Fruit fly (Drosophila melanogaster) whole organism, embryonic: ENCODE measurements around the gene PNPase.

Source experiments
- ATbp ChIP-seq: fragments of 200-800 bp; sonication (Bioruptor generic); optimal IDR thresholded peaks from 2 replicates; lab custom pipeline; 2017; ENCODE audit warnings: missing biosample characterization, mild to moderate bottlenecking, missing genetic modification characterization, missing genetic modification reagents
- Ada2b ChIP-seq: fragments of 200-800 bp; sonication (Bioruptor generic); IDR thresholded peaks from 2 replicates; pipeline ENCODE4 v1.3.6; 2022; ENCODE audit warnings: missing biosample characterization, missing genetic modification characterization
- CG10209 ChIP-seq: fragments of 200-800 bp; sonication (Bioruptor generic); optimal IDR thresholded peaks from 3 replicates; lab custom pipeline; 2017; ENCODE audit warnings: missing biosample characterization, mild to moderate bottlenecking, missing genetic modification characterization, missing genetic modification reagents
- CG10321 ChIP-seq: fragments of 200-800 bp; sonication (Bioruptor generic); IDR thresholded peaks from 2 replicates; pipeline ENCODE4 v1.3.6; 2022; ENCODE audit warnings: missing biosample characterization, missing genetic modification characterization
- CG10366 ChIP-seq: fragments of 200-800 bp; sonication (Bioruptor generic); IDR thresholded peaks from 2 replicates; pipeline ENCODE4 v1.3.6; 2022; ENCODE audit warnings: missing biosample characterization, missing genetic modification characterization
- CG10979 ChIP-seq: fragments of 200-800 bp; sonication (Bioruptor generic); optimal IDR thresholded peaks from 2 replicates; lab custom pipeline; 2018; ENCODE audit warnings: missing biosample characterization, mild to moderate bottlenecking, missing genetic modification characterization, moderate library complexity
- CG11085 ChIP-seq: fragments of 200-800 bp; sonication (Bioruptor generic); IDR thresholded peaks from 2 replicates; pipeline ENCODE4 v1.3.6; 2022; ENCODE audit warnings: missing biosample characterization, missing genetic modification characterization
- CG13624 ChIP-seq: fragments of 200-800 bp; sonication (Bioruptor generic); optimal IDR thresholded peaks from 2 replicates; lab custom pipeline; 2016; ENCODE audit warnings: missing biosample characterization, missing genetic modification characterization
- CG13894 ChIP-seq: fragments of 200-800 bp; sonication (Bioruptor generic); optimal IDR thresholded peaks from 3 replicates; lab custom pipeline; 2018; ENCODE audit warnings: missing biosample characterization, mild to moderate bottlenecking, missing genetic modification characterization, moderate library complexity
- CG14667 ChIP-seq: fragments of 200-800 bp; sonication (Bioruptor generic); IDR thresholded peaks from 2 replicates; pipeline ENCODE4 v1.3.6; 2022; ENCODE audit warnings: missing biosample characterization, missing genetic modification characterization
- CG15269 ChIP-seq: fragments of 200-800 bp; sonication (Bioruptor generic); optimal IDR thresholded peaks from 2 replicates; lab custom pipeline; 2018; ENCODE audit warnings: missing biosample characterization, mild to moderate bottlenecking, missing genetic modification characterization, moderate library complexity
- CG15514 ChIP-seq: fragments of 200-800 bp; sonication (Bioruptor generic); optimal IDR thresholded peaks from 3 replicates; lab custom pipeline; 2017; ENCODE audit warnings: missing biosample characterization, missing genetic modification characterization, mild to moderate bottlenecking, moderate library complexity, missing genetic modification reagents
- CG17385 ChIP-seq: fragments of 200-800 bp; sonication (Bioruptor generic); optimal IDR thresholded peaks from 3 replicates; lab custom pipeline; 2018; ENCODE audit warnings: missing biosample characterization, mild to moderate bottlenecking, missing genetic modification characterization
- CG2889 ChIP-seq: fragments of 200-800 bp; sonication (Bioruptor generic); IDR thresholded peaks from 3 replicates; pipeline ENCODE4 v1.3.6; 2022; ENCODE audit warnings: missing biosample characterization, missing genetic modification characterization
- CG33213 ChIP-seq: fragments of 200-800 bp; sonication (Bioruptor generic); optimal IDR thresholded peaks from 3 replicates; lab custom pipeline; 2016; ENCODE audit warnings: missing biosample characterization, missing genetic modification characterization
- CG33557 ChIP-seq: fragments of 200-800 bp; sonication (Bioruptor generic); optimal IDR thresholded peaks from 2 replicates; lab custom pipeline; 2019; ENCODE audit warnings: missing biosample characterization, mild to moderate bottlenecking, missing genetic modification characterization, moderate library complexity
- CG6654 ChIP-seq: fragments of 200-800 bp; sonication (Bioruptor generic); optimal IDR thresholded peaks from 2 replicates; lab custom pipeline; 2017; ENCODE audit warnings: missing biosample characterization, mild to moderate bottlenecking, missing genetic modification characterization
- CG6765 ChIP-seq: fragments of 200-800 bp; sonication (Bioruptor generic); optimal IDR thresholded peaks from 3 replicates; lab custom pipeline; 2017; ENCODE audit warnings: missing biosample characterization, mild to moderate bottlenecking, missing genetic modification characterization
- CG9876 ChIP-seq: fragments of 200-800 bp; sonication (Bioruptor generic); optimal IDR thresholded peaks from 2 replicates; lab custom pipeline; 2016; ENCODE audit warnings: missing biosample characterization, missing genetic modification characterization
- Dip3 ChIP-seq: fragments of 200-800 bp; sonication (Bioruptor generic); optimal IDR thresholded peaks from 3 replicates; lab custom pipeline; 2016; ENCODE audit warnings: missing biosample characterization, missing genetic modification characterization
- Ets97D ChIP-seq: fragments of 200-800 bp; sonication (Bioruptor generic); optimal IDR thresholded peaks from 3 replicates; lab custom pipeline; 2016; ENCODE audit warnings: missing biosample characterization, missing genetic modification characterization
- GATAe ChIP-seq: fragments of 200-800 bp; sonication (Bioruptor generic); conservative IDR thresholded peaks from 2 replicates; pipeline ENCODE4 v1.3.6; 2022; ENCODE audit warnings: missing biosample characterization, missing genetic modification characterization
- Hey ChIP-seq: fragments of 200-800 bp; sonication (Bioruptor generic); optimal IDR thresholded peaks from 3 replicates; lab custom pipeline; 2018; ENCODE audit warnings: missing biosample characterization, mild to moderate bottlenecking, missing genetic modification characterization
- Hmr ChIP-seq: fragments of 200-800 bp; sonication (Bioruptor generic); optimal IDR thresholded peaks from 3 replicates; lab custom pipeline; 2017; ENCODE audit warnings: mild to moderate bottlenecking, missing biosample characterization, missing genetic modification reagents, missing genetic modification characterization
- Meics ChIP-seq: fragments of 200-800 bp; sonication (Bioruptor generic); optimal IDR thresholded peaks from 2 replicates; lab custom pipeline; 2017; ENCODE audit warnings: missing biosample characterization, mild to moderate bottlenecking, missing genetic modification characterization
- Myb ChIP-seq: fragments of 200-800 bp; sonication (Bioruptor generic); optimal IDR thresholded peaks from 2 replicates; lab custom pipeline; 2016; ENCODE audit warnings: missing biosample characterization, missing genetic modification characterization
- NC2α ChIP-seq: fragments of 200-800 bp; sonication (Bioruptor generic); optimal IDR thresholded peaks from 2 replicates; lab custom pipeline; 2016; ENCODE audit warnings: missing biosample characterization, missing genetic modification characterization
- Nf-YB ChIP-seq: fragments of 200-800 bp; sonication (Bioruptor generic); optimal IDR thresholded peaks from 3 replicates; lab custom pipeline; 2019; ENCODE audit warnings: missing biosample characterization, mild to moderate bottlenecking, missing genetic modification characterization, moderate library complexity
- Pdp1 ChIP-seq, 2 experiments: fragments of 200-800 bp; sonication (Bioruptor generic); optimal IDR thresholded peaks; 3 replicates each; lab custom pipeline; 2016; ENCODE audit warnings: missing biosample characterization in 2 of 2, missing genetic modification characterization in 2 of 2, mild to moderate bottlenecking in 1 of 2, moderate library complexity in 1 of 2
- Poxn ChIP-seq: fragments of 200-800 bp; sonication (Bioruptor generic); IDR thresholded peaks from 2 replicates; pipeline ENCODE4 v1.3.6; 2022; ENCODE audit warnings: missing biosample characterization, missing genetic modification characterization
- Sox102F ChIP-seq: fragments of 200-800 bp; sonication (Bioruptor generic); optimal IDR thresholded peaks from 2 replicates; lab custom pipeline; 2018; ENCODE audit warnings: missing biosample characterization, mild to moderate bottlenecking, missing genetic modification characterization, moderate library complexity
- Sry-δ ChIP-seq: fragments of 200-800 bp; sonication (Bioruptor generic); optimal IDR thresholded peaks from 2 replicates; lab custom pipeline; 2016; ENCODE audit warnings: missing biosample characterization, missing genetic modification characterization
- Xbp1 ChIP-seq: fragments of 200-800 bp; sonication (Bioruptor generic); optimal IDR thresholded peaks from 3 replicates; lab custom pipeline; 2016; ENCODE audit warnings: missing biosample characterization, mild to moderate bottlenecking, missing genetic modification characterization
- Xrp1 ChIP-seq: fragments of 200-800 bp; sonication (Bioruptor generic); IDR thresholded peaks from 2 replicates; pipeline ENCODE4 v1.3.6; 2022; ENCODE audit warnings: missing biosample characterization, missing genetic modification characterization
- ash1 ChIP-seq: fragments of 200-800 bp; sonication (Bioruptor generic); optimal IDR thresholded peaks from 2 replicates; lab custom pipeline; 2018; ENCODE audit warnings: missing biosample characterization, mild to moderate bottlenecking, missing genetic modification characterization
- caup ChIP-seq: fragments of 200-800 bp; sonication (Bioruptor generic); optimal IDR thresholded peaks from 3 replicates; lab custom pipeline; 2017; ENCODE audit warnings: missing biosample characterization, mild to moderate bottlenecking, missing genetic modification characterization, moderate library complexity; ENCODE audit not compliant: severe bottlenecking
- dimm ChIP-seq: fragments of 200-800 bp; sonication (Bioruptor generic); IDR thresholded peaks from 2 replicates; pipeline ENCODE4 v1.3.6; 2022; ENCODE audit warnings: missing biosample characterization, missing genetic modification characterization
- fu2 ChIP-seq: fragments of 200-800 bp; sonication (Bioruptor generic); optimal IDR thresholded peaks from 2 replicates; lab custom pipeline; 2016; ENCODE audit warnings: missing biosample characterization, missing genetic modification characterization
- gsb ChIP-seq: fragments of 200-800 bp; sonication (Bioruptor generic); IDR thresholded peaks from 2 replicates; pipeline ENCODE4 v1.3.6; 2022; ENCODE audit warnings: missing biosample characterization, missing genetic modification characterization
- ken ChIP-seq: fragments of 200-800 bp; sonication (Bioruptor generic); IDR thresholded peaks from 3 replicates; pipeline ENCODE4 v1.3.6; 2022; ENCODE audit warnings: missing biosample characterization, missing genetic modification characterization
- lbe ChIP-seq: fragments of 200-800 bp; sonication (Bioruptor generic); optimal IDR thresholded peaks from 2 replicates; lab custom pipeline; 2016; ENCODE audit warnings: missing biosample characterization, mild to moderate bottlenecking, missing genetic modification characterization
- luna ChIP-seq: fragments of 200-800 bp; sonication (Bioruptor generic); optimal IDR thresholded peaks from 2 replicates; lab custom pipeline; 2016; ENCODE audit warnings: missing biosample characterization, missing genetic modification characterization
- onecut ChIP-seq: fragments of 200-800 bp; sonication (Bioruptor generic); IDR thresholded peaks from 2 replicates; pipeline ENCODE4 v1.3.6; 2022; ENCODE audit warnings: missing biosample characterization, missing genetic modification characterization
- pb ChIP-seq: fragments of 200-800 bp; sonication (Bioruptor generic); optimal IDR thresholded peaks from 3 replicates; lab custom pipeline; 2016; ENCODE audit warnings: missing biosample characterization, missing genetic modification characterization
- ro ChIP-seq: fragments of 200-800 bp; sonication (Bioruptor generic); IDR thresholded peaks from 2 replicates; pipeline ENCODE4 v1.3.6; 2022; ENCODE audit warnings: missing biosample characterization, missing genetic modification characterization
- shn ChIP-seq: fragments of 200-800 bp; sonication (Bioruptor generic); optimal IDR thresholded peaks from 3 replicates; lab custom pipeline; 2016; ENCODE audit warnings: missing biosample characterization, missing genetic modification characterization
- sim ChIP-seq: fragments of 200-800 bp; sonication (Bioruptor generic); IDR thresholded peaks from 2 replicates; pipeline ENCODE4 v1.3.6; 2022; ENCODE audit warnings: missing biosample characterization, missing genetic modification characterization
- tx ChIP-seq: fragments of 200-800 bp; sonication (Bioruptor generic); optimal IDR thresholded peaks from 2 replicates; lab custom pipeline; 2016; ENCODE audit warnings: missing biosample characterization, missing genetic modification characterization
- yki ChIP-seq: fragments of >200 bp; optimal IDR thresholded peaks from 3 replicates; lab custom pipeline; 2018
- zen ChIP-seq: fragments of 200-800 bp; sonication (Bioruptor generic); optimal IDR thresholded peaks from 3 replicates; lab custom pipeline; 2018; ENCODE audit warnings: missing biosample characterization, mild to moderate bottlenecking, missing genetic modification characterization, moderate library complexity

The PNPase gene

dm6 chr3R:31404499-31405276 is 564 bp downstream of the PNPase start, which contains the start of gene Gprk2 (continued):
- TF ChIP-seq ken (GFP tag; lab: Robert Waterston, UW) (peak; percentile 100), CG13624 (GFP tag; lab: Kevin White, UChicago) (peak; percentile 100), CG17385 (GFP tag; lab: Kevin White, UChicago) (peak; percentile 100), dimm (GFP tag; lab: Robert Waterston, UW) (peak; percentile 100), Xbp1 (GFP tag; lab: Kevin White, UChicago) (peak; percentile 100), CG14667 (GFP tag; lab: Robert Waterston, UW) (peak; percentile 100), yki (lab: Kevin White, UChicago) (no peak), tx (GFP tag; lab: Kevin White, UChicago) (peak; percentile 100), lbe (GFP tag; lab: Kevin White, UChicago) (peak; percentile 99), Myb (GFP tag; lab: Kevin White, UChicago) (peak; percentile 97), CG10209 (GFP tag; lab: Kevin White, UChicago) (peak; percentile 100), Poxn (peak; percentile 99), caup (GFP tag; lab: Kevin White, UChicago) (peak; percentile 100), CG10366 (GFP tag; lab: Robert Waterston, UW) (peak; percentile 100), ATbp (GFP tag; lab: Kevin White, UChicago) (peak; percentile 100), CG11085 (GFP tag; lab: Robert Waterston, UW) (peak; percentile 100), Xrp1 (GFP tag; lab: Robert Waterston, UW) (peak; percentile 100), CG15269 (tag; lab: Kevin White, UChicago) (peak; percentile 100), CG6765 (peak; percentile 99), CG10321 (peak; percentile 93), GATAe (GFP tag; lab: Robert Waterston, UW) (peak; percentile 99), CG13894 (tag; lab: Kevin White, UChicago) (peak; percentile 99), CG33213 (peak; percentile 100), NC2α (GFP tag; lab: Kevin White, UChicago) (peak; percentile 100), Ada2b (GFP tag; lab: Robert Waterston, UW) (peak; percentile 100), shn (GFP tag; lab: Kevin White, UChicago) (peak; percentile 100), ash1 (peak; percentile 99), CG33557 (peak; percentile 96), fu2 (peak; percentile 100), CG2889 (peak; percentile 100), Dip3 (peak; percentile 100), Ets97D (GFP tag; lab: Kevin White, UChicago) (peak; percentile 97), luna (GFP tag; lab: Kevin White, UChicago) (peak; percentile 100), pb (GFP tag; lab: Kevin White, UChicago) (peak; percentile 100), CG6654 (GFP tag; lab: Kevin White, UChicago) (peak; percentile 96), sim (GFP tag; lab: Robert Waterston, UW) (peak; percentile 100), Sox102F (GFP tag; lab: Kevin White, UChicago) (peak; percentile 100), Nf-YB (peak; percentile 93), Sry-δ (GFP tag; lab: Kevin White, UChicago) (peak; percentile 86), onecut (GFP tag; lab: Robert Waterston, UW) (peak; percentile 99), CG10979 (peak; percentile 100), CG9876 (GFP tag; lab: Kevin White, UChicago) (peak; percentile 99), Meics (GFP tag; lab: Kevin White, UChicago) (peak; percentile 100), gsb (GFP tag; lab: Robert Waterston, UW) (peak; percentile 100), zen (tag; lab: Kevin White, UChicago) (peak; percentile 99), Pdp1 (GFP tag; optimal IDR thresholded peaks at IDR 0.05; lab: Kevin White, UChicago) (peak; percentile 100), Hmr (GFP tag; lab: Kevin White, UChicago) (peak; percentile 100), Hey (peak; percentile 97), ro (peak; percentile 99), CG15514 (GFP tag; lab: Kevin White, UChicago) (peak; percentile 96)
